Worm (Caenorhabditis elegans) whole organism, young adult: ENCODE data around the gene ZK1307.9.

Experiments used
- B0019.2 ChIP-seq: fragments of 200-800 bp; sonication (Bioruptor generic); conservative IDR thresholded peaks from 2 replicates; pipeline ENCODE4 v1.3.6; 2022; ENCODE audit warnings: missing genetic modification reagents, missing genetic modification characterization, missing compliant biosample characterization
- B0035.1 ChIP-seq: sonication (generic microtip); optimal IDR thresholded peaks from 2 replicates; lab custom pipeline; 2016; ENCODE audit warnings: missing genetic modification characterization, mild to moderate bottlenecking, missing compliant biosample characterization, missing genotype, missing genetic modification reagents
- B0261.1 ChIP-seq: sonication (generic microtip); optimal IDR thresholded peaks from 2 replicates; lab custom pipeline; 2016; ENCODE audit warnings: mild to moderate bottlenecking, missing genetic modification characterization, moderate library complexity, missing compliant biosample characterization
- F10E7.11 ChIP-seq: sonication (generic microtip); optimal IDR thresholded peaks from 2 replicates; lab custom pipeline; 2017; ENCODE audit warnings: mild to moderate bottlenecking, missing genetic modification characterization, moderate library complexity, missing compliant biosample characterization
- F49E8.2 ChIP-seq: sonication (generic microtip); optimal IDR thresholded peaks from 3 replicates; lab custom pipeline; 2017; ENCODE audit warnings: missing genetic modification characterization, mild to moderate bottlenecking, missing compliant biosample characterization, antibody characterized with exemption, moderate library complexity; ENCODE audit not compliant: insufficient read depth
- F52B5.7 ChIP-seq: sonication (generic microtip); optimal IDR thresholded peaks from 2 replicates; lab custom pipeline; 2016; ENCODE audit warnings: mild to moderate bottlenecking, missing genetic modification characterization, missing compliant biosample characterization
- F57A8.1 ChIP-seq: fragments of 200-800 bp; sonication (Bioruptor generic); optimal IDR thresholded peaks from 2 replicates; lab custom pipeline; 2018; ENCODE audit warnings: mild to moderate bottlenecking, missing genetic modification characterization, moderate library complexity, missing compliant biosample characterization
- K12H6.12 ChIP-seq: fragments of 200-800 bp; sonication (Bioruptor generic); optimal IDR thresholded peaks from 2 replicates; lab custom pipeline; 2018; ENCODE audit warnings: mild to moderate bottlenecking, missing genetic modification characterization, missing compliant biosample characterization
- T26A5.8 ChIP-seq: sonication (generic microtip); optimal IDR thresholded peaks from 2 replicates; lab custom pipeline; 2016; ENCODE audit warnings: missing genetic modification characterization, missing compliant biosample characterization
- Y53F4B.3 ChIP-seq: fragments of 200-800 bp; sonication (Bioruptor generic); IDR thresholded peaks from 2 replicates; pipeline ENCODE4 v1.3.6; 2022; ENCODE audit warnings: missing genetic modification reagents, missing genetic modification characterization, missing compliant biosample characterization
- Y53G8AR.9 ChIP-seq: fragments of 200-800 bp; sonication (Bioruptor generic); conservative IDR thresholded peaks from 2 replicates; pipeline ENCODE4 v1.3.6; 2022; ENCODE audit warnings: missing genetic modification reagents, missing genetic modification characterization, missing compliant biosample characterization
- Y95B8A.8 ChIP-seq: fragments of 200-800 bp; sonication (Bioruptor generic); IDR thresholded peaks from 2 replicates; pipeline ENCODE4 v1.3.6; 2022; ENCODE audit warnings: missing genetic modification reagents, missing genetic modification characterization, missing compliant biosample characterization
- ama-1 ChIP-seq, 3 experiments: fragments of 150-350 bp in 1 of 3; sonication (generic microtip) in 2 of 3; optimal IDR thresholded peaks; 2 replicates each; lab custom pipeline; 2014 to 2018; ENCODE audit warnings: missing biosample characterization in 2 of 3, missing genetic modification characterization in 2 of 3, missing genetic modification reagents in 2 of 3
- atf-7 ChIP-seq: sonication (generic microtip); optimal IDR thresholded peaks from 2 replicates; lab custom pipeline; 2017; ENCODE audit warnings: mild to moderate bottlenecking, missing genetic modification characterization, missing compliant biosample characterization
- attf-5 ChIP-seq: fragments of 200-800 bp; sonication (Bioruptor generic); optimal IDR thresholded peaks from 2 replicates; lab custom pipeline; 2018; ENCODE audit warnings: mild to moderate bottlenecking, missing genetic modification characterization, missing compliant biosample characterization
- bed-2 ChIP-seq: fragments of 200-800 bp; sonication (Bioruptor generic); IDR thresholded peaks from 2 replicates; pipeline ENCODE4 v1.3.6; 2022; ENCODE audit warnings: missing genetic modification reagents, missing genetic modification characterization, missing compliant biosample characterization
- cebp-1 ChIP-seq, 2 experiments: fragments of 200-800 bp in 1 of 2; sonication (Bioruptor generic) in 1 of 2; sonication (generic microtip) in 1 of 2; IDR thresholded peaks in 1 of 2; optimal IDR thresholded peaks in 1 of 2; 2 replicates each; pipeline versions ENCODE4 v1.3.6 to Lab custom; 2017 to 2022; ENCODE audit warnings: missing compliant biosample characterization in 2 of 2, missing genetic modification characterization in 2 of 2, mild to moderate bottlenecking in 1 of 2, missing genetic modification reagents in 1 of 2, moderate library complexity in 1 of 2
- cebp-2 ChIP-seq: fragments of 200-800 bp; sonication (Bioruptor generic); IDR thresholded peaks from 2 replicates; pipeline ENCODE4 v1.3.6; 2022; ENCODE audit warnings: missing genetic modification characterization, missing compliant biosample characterization
- chd-7 ChIP-seq: sonication (generic microtip); optimal IDR thresholded peaks from 2 replicates; lab custom pipeline; 2016; ENCODE audit warnings: mild to moderate bottlenecking, missing genetic modification characterization, moderate library complexity, missing compliant biosample characterization
- dox-1 ChIP-seq: fragments of 200-800 bp; sonication (Bioruptor generic); IDR thresholded peaks from 2 replicates; pipeline ENCODE4 v1.3.6; 2022; ENCODE audit warnings: missing genetic modification reagents, missing genetic modification characterization, missing compliant biosample characterization
- dpl-1 ChIP-seq: fragments of 150-350 bp; optimal IDR thresholded peaks from 2 replicates; lab custom pipeline; 2014; ENCODE audit warnings: missing biosample characterization, missing genetic modification reagents, missing genetic modification characterization
- egl-18 ChIP-seq: fragments of 200-800 bp; sonication (Bioruptor generic); IDR thresholded peaks from 2 replicates; pipeline ENCODE4 v1.3.6; 2022; ENCODE audit warnings: missing genetic modification reagents, missing genetic modification characterization, missing compliant biosample characterization
- egl-44 ChIP-seq: fragments of 200-800 bp; sonication (Bioruptor generic); IDR thresholded peaks from 2 replicates; pipeline ENCODE4 v1.3.6; 2022; ENCODE audit warnings: missing genetic modification reagents, missing genetic modification characterization, missing compliant biosample characterization
- egrh-3 ChIP-seq: fragments of 200-800 bp; sonication (Bioruptor generic); IDR thresholded peaks from 2 replicates; pipeline ENCODE4 v1.3.6; 2022; ENCODE audit warnings: missing genetic modification reagents, missing genetic modification characterization, missing compliant biosample characterization
- hmg-1.2 ChIP-seq: fragments of 200-800 bp; sonication (Bioruptor generic); IDR thresholded peaks from 2 replicates; pipeline ENCODE4 v1.3.6; 2022; ENCODE audit warnings: missing genetic modification reagents, missing genetic modification characterization, missing compliant biosample characterization
- hmg-20 ChIP-seq: fragments of 200-800 bp; sonication (Bioruptor generic); IDR thresholded peaks from 2 replicates; pipeline ENCODE4 v1.3.6; 2022; ENCODE audit warnings: missing genetic modification reagents, missing genetic modification characterization, missing compliant biosample characterization
- lin-35 ChIP-seq, 3 experiments: fragments of 150-350 bp in 2 of 3; sonication (generic microtip) in 1 of 3; optimal IDR thresholded peaks; 2 replicates each; lab custom pipeline; 2014 to 2018; ENCODE audit warnings: missing biosample characterization in 3 of 3, missing genetic modification characterization in 3 of 3, missing genetic modification reagents in 3 of 3
- lin-54 ChIP-seq: fragments of 200-800 bp; sonication (Bioruptor generic); optimal IDR thresholded peaks from 2 replicates; lab custom pipeline; 2018; ENCODE audit warnings: mild to moderate bottlenecking, missing genetic modification characterization, missing compliant biosample characterization
- lsl-1 ChIP-seq: fragments of 200-800 bp; sonication (Bioruptor generic); optimal IDR thresholded peaks from 2 replicates; lab custom pipeline; 2018; ENCODE audit warnings: mild to moderate bottlenecking, missing genetic modification characterization, moderate library complexity, missing compliant biosample characterization
- madf-8 ChIP-seq: fragments of 200-800 bp; sonication (Bioruptor generic); conservative IDR thresholded peaks from 2 replicates; pipeline ENCODE4 v1.3.6; 2022; ENCODE audit warnings: missing genetic modification reagents, missing genetic modification characterization, missing compliant biosample characterization
- mcd-1 ChIP-seq: fragments of 200-800 bp; sonication (Bioruptor generic); IDR thresholded peaks from 2 replicates; pipeline ENCODE4 v1.3.6; 2022; ENCODE audit warnings: missing genetic modification reagents, missing genetic modification characterization, missing compliant biosample characterization
- nfya-2 ChIP-seq: fragments of 200-800 bp; sonication (Bioruptor generic); IDR thresholded peaks from 2 replicates; pipeline ENCODE4 v1.3.6; 2022; ENCODE audit warnings: missing genetic modification reagents, missing genetic modification characterization, missing compliant biosample characterization
- pbrm-1 ChIP-seq: fragments of 200-800 bp; sonication (Bioruptor generic); IDR thresholded peaks from 2 replicates; pipeline ENCODE4 v1.3.6; 2022; ENCODE audit warnings: missing genetic modification reagents, missing genetic modification characterization, missing compliant biosample characterization
- pha-4 ChIP-seq: fragments of 150-350 bp; sonication (generic microtip); optimal IDR thresholded peaks from 2 replicates; lab custom pipeline; 2014; ENCODE audit warnings: missing biosample characterization, missing genetic modification reagents, missing genetic modification characterization
- rec-8 ChIP-seq, 2 experiments: sonication (generic microtip); optimal IDR thresholded peaks; 2 replicates each; lab custom pipeline; 2016; ENCODE audit warnings: mild to moderate bottlenecking in 2 of 2, missing genetic modification characterization in 2 of 2, missing genetic modification reagents in 2 of 2, missing genotype in 2 of 2, missing biosample characterization in 1 of 2, missing compliant biosample characterization in 1 of 2, moderate library complexity in 1 of 2
- rpc-1 ChIP-seq, 2 experiments: fragments of 150-350 bp in 1 of 2; sonication (generic microtip) in 1 of 2; optimal IDR thresholded peaks; 2 replicates each; lab custom pipeline; 2014 to 2018; ENCODE audit warnings: missing biosample characterization in 1 of 2, missing genetic modification characterization in 1 of 2, missing genetic modification reagents in 1 of 2, missing genotype in 1 of 2
- sea-2 ChIP-seq: fragments of 200-800 bp; sonication (Bioruptor generic); IDR thresholded peaks from 2 replicates; pipeline ENCODE4 v1.3.6; 2022; ENCODE audit warnings: missing genetic modification characterization, missing compliant biosample characterization
- snpc-3.4 ChIP-seq: sonication (generic microtip); optimal IDR thresholded peaks from 2 replicates; lab custom pipeline; 2017; ENCODE audit warnings: missing genetic modification characterization, mild to moderate bottlenecking, missing compliant biosample characterization, antibody characterized with exemption, moderate library complexity, missing genotype, missing genetic modification reagents
- snpc-4 ChIP-seq, 5 experiments: fragments of 150-350 bp in 1 of 5; sonication (generic microtip) in 4 of 5; optimal IDR thresholded peaks; 2 replicates each; lab custom pipeline; 2014 to 2018; ENCODE audit warnings: missing genetic modification characterization in 5 of 5, missing biosample characterization in 3 of 5, antibody characterized with exemption in 2 of 5, mild to moderate bottlenecking in 2 of 5, missing compliant biosample characterization in 2 of 5, missing genotype in 2 of 5, moderate library complexity in 2 of 5, missing genetic modification reagents in 1 of 5
- somi-1 ChIP-seq: fragments of 200-800 bp; sonication (Bioruptor generic); optimal IDR thresholded peaks from 2 replicates; lab custom pipeline; 2018; ENCODE audit warnings: mild to moderate bottlenecking, missing genetic modification characterization, missing compliant biosample characterization
- tbp1 ChIP-seq: fragments of 200-800 bp; sonication (Bioruptor generic); optimal IDR thresholded peaks from 2 replicates; lab custom pipeline; 2018; ENCODE audit warnings: mild to moderate bottlenecking, missing genetic modification characterization, missing compliant biosample characterization
- unc-62 ChIP-seq: fragments of 150-350 bp; optimal IDR thresholded peaks from 2 replicates; lab custom pipeline; 2014; ENCODE audit warnings: missing biosample characterization, missing genetic modification reagents, missing genetic modification characterization
- ztf-18 ChIP-seq: sonication (generic microtip); optimal IDR thresholded peaks from 2 replicates; lab custom pipeline; 2016; ENCODE audit warnings: missing genotype, mild to moderate bottlenecking, missing genetic modification characterization, missing compliant biosample characterization
- ztf-22 ChIP-seq: fragments of 200-800 bp; sonication (Bioruptor generic); optimal IDR thresholded peaks from 2 replicates; lab custom pipeline; 2018; ENCODE audit warnings: mild to moderate bottlenecking, missing genetic modification characterization, moderate library complexity, missing compliant biosample characterization
- ztf-3 ChIP-seq: fragments of 200-800 bp; sonication (Bioruptor generic); optimal IDR thresholded peaks from 2 replicates; lab custom pipeline; 2018; ENCODE audit warnings: mild to moderate bottlenecking, missing genetic modification characterization, missing compliant biosample characterization

ZK1307.9 gene

ce11 chrII:9601069-9601468 is 48.2 kb upstream of the ZK1307.9 start (continued):
- TF ChIP-seq K12H6.12 (tag; lab: Kevin White, UChicago) (no peak), lsl-1 (GFP tag; lab: Kevin White, UChicago) (no peak), egl-44 (GFP tag; lab: Robert Waterston, UW) (0 out of 2 replicates have a peak, but pooled peaks have one; percentile 42), F57A8.1 (GFP tag; lab: Kevin White, UChicago) (no peak), F52B5.7 (tag; lab: Kevin White, UChicago) (no peak), atf-7 (tag; lab: Kevin White, UChicago) (peak; percentile 43), Y53G8AR.9 (GFP tag; lab: Robert Waterston, UW) (0 out of 2 replicates have a peak, but pooled peaks have one; percentile 23), dox-1 (0 out of 2 replicates have a peak, but pooled peaks have one; percentile 21), lin-35 (GFP tag; optimal IDR thresholded peaks at IDR 0.05; lab: Kevin White, UChicago) (peak in 1 of 3 experiments; percentile 11), sea-2 (GFP tag; lab: Robert Waterston, UW) (no peak), pbrm-1 (GFP tag; lab: Robert Waterston, UW) (no peak), snpc-3.4 (tag; lab: Kevin White, UChicago) (no peak), chd-7 (tag; lab: Kevin White, UChicago) (peak; percentile 49), hmg-1.2 (0 out of 2 replicates have a peak, but pooled peaks have one; percentile 15), nfya-2 (GFP tag; lab: Robert Waterston, UW) (no peak), rec-8 (tag; optimal IDR thresholded peaks at IDR 0.05; lab: Kevin White, UChicago) (no peak), B0261.1 (tag; lab: Kevin White, UChicago) (no peak), somi-1 (GFP tag; lab: Kevin White, UChicago) (peak; percentile 64), cebp-2 (GFP tag; lab: Robert Waterston, UW) (no peak), egrh-3 (no peak), B0035.1 (tag; lab: Kevin White, UChicago) (no peak), mcd-1 (no peak), dpl-1 (no peak), rpc-1 (optimal IDR thresholded peaks at IDR 0.05; lab: Kevin White, UChicago) (no peak), rpc-1 (tag; optimal IDR thresholded peaks at IDR 0.05; lab: Kevin White, UChicago) (no peak), lin-54 (GFP tag; lab: Kevin White, UChicago) (peak; percentile 9), Y53F4B.3 (no peak), ztf-18 (tag; lab: Kevin White, UChicago) (no peak), B0019.2 (GFP tag; lab: Robert Waterston, UW) (no peak), ztf-3 (GFP tag; lab: Kevin White, UChicago) (no peak), ztf-22 (GFP tag; lab: Kevin White, UChicago) (peak; percentile 26), ama-1 (optimal IDR thresholded peaks at IDR 0.05; lab: Kevin White, UChicago) (peak; percentile 84), ama-1 (GFP tag; optimal IDR thresholded peaks at IDR 0.05; lab: Kevin White, UChicago) (no peak), F49E8.2 (tag; lab: Kevin White, UChicago) (no peak), Y95B8A.8 (no peak)
- TF ChIP-seq, all 124 proteins: peak for 19

DNA sequence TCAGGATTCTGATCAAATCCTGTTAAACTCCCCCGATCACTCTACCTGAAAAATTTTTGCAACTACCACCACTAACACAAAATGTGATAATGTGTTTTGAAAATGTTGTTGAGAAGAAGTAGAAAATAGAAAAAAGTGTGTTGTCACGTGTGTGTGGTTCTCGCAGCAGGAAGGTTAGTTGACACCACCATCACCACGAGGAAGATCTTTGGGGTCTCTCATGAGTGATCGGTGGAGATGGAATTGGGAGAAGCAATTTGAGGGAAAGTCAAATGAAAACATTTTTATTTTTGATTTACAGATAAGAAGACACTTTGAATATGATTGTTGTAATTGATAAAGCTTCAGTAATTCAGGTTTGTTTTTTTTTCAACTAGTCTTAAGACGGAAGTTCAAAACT is 47.6 kb upstream of the ZK1307.9 start:
- TF ChIP-seq attf-5 (GFP tag; lab: Kevin White, UChicago) = peak; percentile 22
- TF ChIP-seq egl-18 (GFP tag; lab: Robert Waterston, UW) = no peak
- TF ChIP-seq lin-35 (GFP tag; optimal IDR thresholded peaks at IDR 0.05; lab: Kevin White, UChicago) = peak in 1 of 3 experiments; percentile 27
- no peak for TF ChIP-seq madf-8 (GFP tag; lab: Robert Waterston, UW)
- TF ChIP-seq cebp-1 (GFP tag; IDR thresholded peaks at IDR 0.05; lab: Robert Waterston, UW) = 0 out of 2 replicates have a peak, but pooled peaks have one; percentile 14
- peak; percentile 47 for TF ChIP-seq cebp-1 (tag; optimal IDR thresholded peaks at IDR 0.05; lab: Kevin White, UChicago)
- no peak for TF ChIP-seq T26A5.8
- TF ChIP-seq hmg-20 (GFP tag; lab: Robert Waterston, UW) = no peak
- no peak for TF ChIP-seq bed-2 (GFP tag; lab: Robert Waterston, UW)
- TF ChIP-seq F57A8.1 (GFP tag; lab: Kevin White, UChicago) = no peak
- TF ChIP-seq snpc-4 (GFP tag; optimal IDR thresholded peaks at IDR 0.05; lab: Kevin White, UChicago) = no peak
- TF ChIP-seq snpc-4 (tag; optimal IDR thresholded peaks at IDR 0.05; lab: Kevin White, UChicago) = no peak
- no peak for TF ChIP-seq hmg-1.2
- TF ChIP-seq unc-62 (GFP tag; lab: Kevin White, UChicago) = peak; percentile 39
- TF ChIP-seq F10E7.11 (tag; lab: Kevin White, UChicago) = no peak
- TF ChIP-seq pha-4 = peak; percentile 29
- peak; percentile 14 for TF ChIP-seq tbp1 (GFP tag; lab: Kevin White, UChicago)
